Fruit fly (Drosophila melanogaster) whole organism, embryonic: Measurements from ENCODE around the gene disco.

Source experiments
- Atf3 ChIP-seq: fragments of 200-800 bp; sonication (Bioruptor generic); optimal IDR thresholded peaks from 3 replicates; lab custom pipeline; 2016; ENCODE audit warnings: missing biosample characterization, missing genetic modification characterization
- B-H1 ChIP-seq: fragments of 200-800 bp; sonication (Bioruptor generic); IDR thresholded peaks from 3 replicates; pipeline ENCODE4 v1.3.6; 2022; ENCODE audit warnings: missing biosample characterization, missing genetic modification characterization
- CG10147 ChIP-seq: fragments of 200-800 bp; sonication (Bioruptor generic); optimal IDR thresholded peaks from 2 replicates; lab custom pipeline; 2019; ENCODE audit warnings: missing biosample characterization, mild to moderate bottlenecking, missing genetic modification characterization, moderate library complexity
- CG10209 ChIP-seq: fragments of 200-800 bp; sonication (Bioruptor generic); optimal IDR thresholded peaks from 3 replicates; lab custom pipeline; 2017; ENCODE audit warnings: missing biosample characterization, mild to moderate bottlenecking, missing genetic modification characterization, missing genetic modification reagents
- CG13287 ChIP-seq: fragments of 200-800 bp; sonication (Bioruptor generic); IDR thresholded peaks from 2 replicates; pipeline ENCODE4 v1.3.6; 2022; ENCODE audit warnings: missing biosample characterization, missing genetic modification characterization; ENCODE audit not compliant: partially characterized antibody
- CG14441 ChIP-seq: fragments of 200-800 bp; sonication (Bioruptor generic); IDR thresholded peaks from 2 replicates; pipeline ENCODE4 v1.3.6; 2022; ENCODE audit warnings: missing biosample characterization, missing genetic modification characterization
- CG15601 ChIP-seq: fragments of 200-800 bp; sonication (Bioruptor generic); optimal IDR thresholded peaks from 3 replicates; lab custom pipeline; 2019; ENCODE audit warnings: missing biosample characterization, mild to moderate bottlenecking, missing genetic modification characterization, moderate library complexity
- CG17612 ChIP-seq: fragments of 200-800 bp; sonication (Bioruptor generic); IDR thresholded peaks from 2 replicates; pipeline ENCODE4 v1.3.6; 2022; ENCODE audit warnings: missing biosample characterization, missing genetic modification characterization
- CG1832 ChIP-seq: fragments of 200-800 bp; sonication (Bioruptor generic); optimal IDR thresholded peaks from 2 replicates; lab custom pipeline; 2017; ENCODE audit warnings: missing biosample characterization, mild to moderate bottlenecking, missing genetic modification characterization, inconsistent platforms
- CG31365 ChIP-seq: fragments of 200-800 bp; sonication (Bioruptor generic); optimal IDR thresholded peaks from 2 replicates; lab custom pipeline; 2018; ENCODE audit warnings: missing biosample characterization, mild to moderate bottlenecking, missing genetic modification characterization
- CG32532 ChIP-seq: fragments of 200-800 bp; sonication (Bioruptor generic); IDR thresholded peaks from 2 replicates; pipeline ENCODE4 v1.3.6; 2022; ENCODE audit warnings: missing biosample characterization, missing genetic modification characterization
- CG3281 ChIP-seq: fragments of 200-800 bp; sonication (Bioruptor generic); optimal IDR thresholded peaks from 3 replicates; lab custom pipeline; 2017; ENCODE audit warnings: missing biosample characterization, mild to moderate bottlenecking, missing genetic modification characterization
- CG34224 ChIP-seq: fragments of 200-800 bp; sonication (Bioruptor generic); IDR thresholded peaks from 3 replicates; pipeline ENCODE4 v1.3.6; 2022; ENCODE audit warnings: missing biosample characterization, missing genetic modification characterization; ENCODE audit not compliant: partially characterized antibody
- CG4360 ChIP-seq: fragments of 200-800 bp; sonication (Bioruptor generic); IDR thresholded peaks from 2 replicates; pipeline ENCODE4 v1.3.6; 2022; ENCODE audit warnings: missing biosample characterization, missing genetic modification characterization
- CG4707 ChIP-seq: fragments of 200-800 bp; sonication (Bioruptor generic); optimal IDR thresholded peaks from 2 replicates; lab custom pipeline; 2018; ENCODE audit warnings: missing biosample characterization, mild to moderate bottlenecking, missing genetic modification characterization, moderate library complexity
- CG5245 ChIP-seq: fragments of 200-800 bp; sonication (Bioruptor generic); optimal IDR thresholded peaks from 3 replicates; lab custom pipeline; 2016; ENCODE audit warnings: missing biosample characterization, missing genetic modification characterization
- CG5953 ChIP-seq: fragments of 200-800 bp; sonication (Bioruptor generic); IDR thresholded peaks from 2 replicates; pipeline ENCODE4 v1.3.6; 2022; ENCODE audit warnings: missing biosample characterization, missing genetic modification characterization
- CG8089 ChIP-seq: fragments of 200-800 bp; sonication (Bioruptor generic); optimal IDR thresholded peaks from 3 replicates; lab custom pipeline; 2016; ENCODE audit warnings: missing biosample characterization, missing genetic modification characterization
- CG8290 ChIP-seq, 3 experiments: fragments of 200-800 bp; sonication (Bioruptor generic); optimal IDR thresholded peaks; 2 replicates each; lab custom pipeline; 2016 to 2019; ENCODE audit warnings: missing biosample characterization in 3 of 3, missing genetic modification characterization in 3 of 3, mild to moderate bottlenecking in 2 of 3, moderate library complexity in 1 of 3
- Doc3 ChIP-seq: fragments of 200-800 bp; sonication (Bioruptor generic); IDR thresholded peaks from 3 replicates; pipeline ENCODE4 v1.3.6; 2022; ENCODE audit warnings: missing biosample characterization, missing genetic modification characterization; ENCODE audit not compliant: partially characterized antibody
- GATAe ChIP-seq: fragments of 200-800 bp; sonication (Bioruptor generic); conservative IDR thresholded peaks from 2 replicates; pipeline ENCODE4 v1.3.6; 2022; ENCODE audit warnings: missing biosample characterization, missing genetic modification characterization
- Max ChIP-seq: fragments of 200-800 bp; sonication (Bioruptor generic); optimal IDR thresholded peaks from 2 replicates; lab custom pipeline; 2016; ENCODE audit warnings: missing biosample characterization, mild to moderate bottlenecking, missing genetic modification characterization
- Med ChIP-seq: fragments of 200-800 bp; sonication (Bioruptor generic); peaks from one replicate; lab custom pipeline; 2016; ENCODE audit warnings: missing biosample characterization, missing genetic modification characterization, mild to moderate bottlenecking, inconsistent platforms, moderate library complexity
- Scr ChIP-seq: fragments of 200-800 bp; sonication (Bioruptor generic); IDR thresholded peaks from 2 replicates; pipeline ENCODE4 v1.3.6; 2022; ENCODE audit warnings: missing biosample characterization, missing genetic modification characterization; ENCODE audit not compliant: partially characterized antibody
- Trl ChIP-seq, 3 experiments: fragments of >200 bp in 2 of 3; fragments of 200-800 bp in 1 of 3; sonication (Bioruptor generic) in 1 of 3; optimal IDR thresholded peaks; 2 replicates in 1 of 3; 3 replicates in 2 of 3; lab custom pipeline; 2016 to 2017; ENCODE audit warnings: missing biosample characterization in 1 of 3, missing genetic modification characterization in 1 of 3
- Xrp1 ChIP-seq: fragments of 200-800 bp; sonication (Bioruptor generic); IDR thresholded peaks from 2 replicates; pipeline ENCODE4 v1.3.6; 2022; ENCODE audit warnings: missing biosample characterization, missing genetic modification characterization
- cg ChIP-seq: fragments of 200-800 bp; sonication (Bioruptor generic); optimal IDR thresholded peaks from 3 replicates; lab custom pipeline; 2019; ENCODE audit warnings: missing biosample characterization, mild to moderate bottlenecking, missing genetic modification characterization, moderate library complexity
- chinmo ChIP-seq: fragments of 200-800 bp; sonication (Bioruptor generic); IDR thresholded peaks from 4 replicates; pipeline ENCODE4 v1.3.6; 2022; ENCODE audit warnings: missing biosample characterization, missing genetic modification characterization; ENCODE audit not compliant: partially characterized antibody
- corto ChIP-seq: fragments of 200-800 bp; sonication (Bioruptor generic); optimal IDR thresholded peaks from 2 replicates; lab custom pipeline; 2016; ENCODE audit warnings: missing biosample characterization, mild to moderate bottlenecking, missing genetic modification characterization, moderate library complexity
- disco-r ChIP-seq: fragments of 200-800 bp; sonication (Bioruptor generic); optimal IDR thresholded peaks from 2 replicates; lab custom pipeline; 2016; ENCODE audit warnings: missing biosample characterization, missing genetic modification characterization
- dm ChIP-seq: fragments of 200-800 bp; sonication (Bioruptor generic); optimal IDR thresholded peaks from 3 replicates; lab custom pipeline; 2016; ENCODE audit warnings: missing biosample characterization, missing genetic modification characterization
- ewg ChIP-seq: fragments of 200-800 bp; sonication (Bioruptor generic); optimal IDR thresholded peaks from 3 replicates; lab custom pipeline; 2017; ENCODE audit warnings: mild to moderate bottlenecking, missing biosample characterization, missing genetic modification reagents, missing genetic modification characterization
- fd102C ChIP-seq: fragments of 200-800 bp; sonication (Bioruptor generic); optimal IDR thresholded peaks from 2 replicates; lab custom pipeline; 2018; ENCODE audit warnings: missing biosample characterization, mild to moderate bottlenecking, missing genetic modification characterization, moderate library complexity
- ftz-f1 ChIP-seq: fragments of 200-800 bp; sonication (Bioruptor generic); optimal IDR thresholded peaks from 2 replicates; lab custom pipeline; 2016; ENCODE audit warnings: missing biosample characterization, missing genetic modification characterization
- fu2 ChIP-seq: fragments of 200-800 bp; sonication (Bioruptor generic); optimal IDR thresholded peaks from 2 replicates; lab custom pipeline; 2016; ENCODE audit warnings: missing biosample characterization, missing genetic modification characterization
- hb ChIP-seq: fragments of 200-800 bp; sonication (Bioruptor generic); IDR thresholded peaks from 3 replicates; pipeline ENCODE4 v1.3.6; 2022; ENCODE audit warnings: missing biosample characterization, missing genetic modification characterization; ENCODE audit not compliant: partially characterized antibody
- hth ChIP-seq: fragments of >200 bp; optimal IDR thresholded peaks from 2 replicates; lab custom pipeline; 2017; ENCODE audit warnings: inconsistent platforms
- lilli ChIP-seq: fragments of 200-800 bp; sonication (Bioruptor generic); optimal IDR thresholded peaks from 3 replicates; lab custom pipeline; 2016; ENCODE audit warnings: missing biosample characterization, missing genetic modification characterization
- lola ChIP-seq, 3 experiments: fragments of >200 bp in 2 of 3; fragments of 200-800 bp in 1 of 3; sonication (Bioruptor generic) in 1 of 3; optimal IDR thresholded peaks; 2 replicates each; lab custom pipeline; 2017 to 2019; ENCODE audit warnings: missing biosample characterization in 3 of 3, missing genetic modification characterization in 3 of 3, mild to moderate bottlenecking in 1 of 3, moderate library complexity in 1 of 3
- lov ChIP-seq, 2 experiments: fragments of 200-800 bp in 1 of 2; fragments of >200 bp in 1 of 2; sonication (Bioruptor generic) in 1 of 2; IDR thresholded peaks in 1 of 2; optimal IDR thresholded peaks in 1 of 2; 2 replicates in 1 of 2; 3 replicates in 1 of 2; pipeline versions ENCODE4 v1.3.6 to Lab custom; 2017 to 2022; ENCODE audit warnings: missing biosample characterization in 1 of 2, missing genetic modification characterization in 1 of 2
- pnt ChIP-seq: fragments of 200-800 bp; sonication (Bioruptor generic); optimal IDR thresholded peaks from 3 replicates; lab custom pipeline; 2016; ENCODE audit warnings: missing biosample characterization, missing genetic modification characterization
- rib ChIP-seq: fragments of 200-800 bp; sonication (Bioruptor generic); IDR thresholded peaks from 2 replicates; pipeline ENCODE4 v1.3.6; 2022; ENCODE audit warnings: missing biosample characterization, missing genetic modification characterization
- trh ChIP-seq: fragments of 200-800 bp; sonication (Bioruptor generic); optimal IDR thresholded peaks from 2 replicates; lab custom pipeline; 2016; ENCODE audit warnings: missing biosample characterization, missing genetic modification characterization
- twi ChIP-seq: fragments of 200-800 bp; optimal IDR thresholded peaks from 2 replicates; lab custom pipeline; 2019; ENCODE audit warnings: missing biosample characterization, mild to moderate bottlenecking, missing genetic modification characterization, moderate library complexity
- usp ChIP-seq: fragments of >200 bp; optimal IDR thresholded peaks from 2 replicates; lab custom pipeline; 2017; ENCODE audit warnings: missing biosample characterization, missing genetic modification characterization
- wdn ChIP-seq: fragments of 200-800 bp; sonication (Bioruptor generic); IDR thresholded peaks from 2 replicates; pipeline ENCODE4 v1.3.6; 2022; ENCODE audit warnings: missing biosample characterization, missing genetic modification characterization
- zf30C ChIP-seq: fragments of 200-800 bp; sonication (Bioruptor generic); optimal IDR thresholded peaks from 3 replicates; lab custom pipeline; 2018; ENCODE audit warnings: missing biosample characterization, mild to moderate bottlenecking, missing genetic modification characterization

Gene disco

DNA sequence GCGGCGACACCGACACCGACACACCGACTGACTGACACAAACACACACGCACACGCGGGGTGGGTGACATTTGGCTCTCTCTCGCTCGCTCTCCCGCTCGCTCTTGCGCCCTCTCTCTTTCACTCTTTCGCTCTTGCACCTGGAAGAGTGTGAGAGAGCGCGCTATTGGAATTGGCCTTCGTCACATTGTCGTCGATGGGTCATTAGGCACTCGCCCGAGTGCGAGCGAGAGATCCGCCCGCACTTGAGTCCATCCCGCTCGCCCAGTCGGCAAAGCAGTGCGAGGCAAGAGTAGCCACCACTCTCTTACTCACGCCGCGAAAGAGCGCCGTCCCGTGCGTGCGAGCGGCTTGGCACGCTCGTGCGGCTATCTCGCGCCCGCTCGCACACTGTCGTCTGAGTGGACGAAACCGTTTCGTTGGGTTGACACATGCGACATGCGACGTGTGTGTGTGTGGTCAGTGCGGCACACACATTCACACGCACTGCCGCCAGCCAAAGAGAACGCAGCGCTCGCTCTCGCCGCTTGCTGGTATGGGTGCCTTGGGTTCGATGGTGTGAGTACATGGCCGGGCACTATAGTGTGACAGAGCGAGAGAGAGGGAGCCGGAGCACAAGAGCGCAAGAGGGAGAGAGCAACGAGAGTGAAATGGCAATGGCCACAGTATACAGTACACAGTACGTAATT is 424 bp upstream of the disco start (continued):
- TF ChIP-seq CG31365 (tag; lab: Kevin White, UChicago) (peak; percentile 96), lov (optimal IDR thresholded peaks at IDR 0.05; lab: Kevin White, UChicago) (no peak), lov (GFP tag; IDR thresholded peaks at IDR 0.05; lab: Robert Waterston, UW) (no peak), CG32532 (peak; percentile 60), Xrp1 (no peak), CG14441 (GFP tag; lab: Robert Waterston, UW) (no peak), rib (GFP tag; lab: Robert Waterston, UW) (peak; percentile 31; the same call in 1 of the 2 replicates), hb (GFP tag; lab: Robert Waterston, UW) (no peak), chinmo (GFP tag; lab: Robert Waterston, UW) (0 out of 4 replicates have a peak, but pooled peaks have one; percentile 55), dm (GFP tag; lab: Kevin White, UChicago) (no peak), hth (lab: Kevin White, UChicago) (no peak), usp (GFP tag; lab: Kevin White, UChicago) (no peak), GATAe (no peak), pnt (GFP tag; lab: Kevin White, UChicago) (no peak), CG13287 (peak; percentile 38; the same call in 1 of the 2 replicates), CG4707 (no peak), corto (GFP tag; lab: Kevin White, UChicago) (no peak), trh (GFP tag; lab: Kevin White, UChicago) (no peak), fd102C (GFP tag; lab: Kevin White, UChicago) (no peak), ftz-f1 (peak; percentile 93), CG34224 (GFP tag; lab: Robert Waterston, UW) (peak; percentile 44; the same call in 2 of the 3 replicates), CG5245 (no peak), twi (tag; lab: Kevin White, UChicago) (peak; percentile 14), Scr (GFP tag; lab: Robert Waterston, UW) (peak; percentile 13; the same call in 1 of the 2 replicates), Doc3 (GFP tag; lab: Robert Waterston, UW) (no peak), CG8290 (GFP tag; optimal IDR thresholded peaks at IDR 0.05; lab: Kevin White, UChicago) (no peak), CG8290 (tag; optimal IDR thresholded peaks at IDR 0.05; lab: Kevin White, UChicago) (peak in 1 of 2 experiments; percentile 0), B-H1 (GFP tag; lab: Robert Waterston, UW) (no peak), CG17612 (GFP tag; lab: Robert Waterston, UW) (no peak), ewg (GFP tag; lab: Kevin White, UChicago) (peak; percentile 22), Med (peak; percentile 79), CG1832 (peak; percentile 98), cg (GFP tag; lab: Kevin White, UChicago) (peak; percentile 95), CG8089 (no peak), disco-r (peak; percentile 69), CG5953 (GFP tag; lab: Robert Waterston, UW) (no peak), fu2 (GFP tag; lab: Kevin White, UChicago) (no peak), CG10147 (GFP tag; lab: Kevin White, UChicago) (no peak), CG3281 (no peak), CG4360 (GFP tag; lab: Robert Waterston, UW) (0 out of 2 replicates have a peak, but pooled peaks have one; percentile 8), Atf3 (GFP tag; lab: Kevin White, UChicago) (no peak), Trl (optimal IDR thresholded peaks at IDR 0.05; lab: Kevin White, UChicago) (peak; percentile 92 to 98), Trl (GFP tag; optimal IDR thresholded peaks at IDR 0.05; lab: Kevin White, UChicago) (no peak), lilli (GFP tag; lab: Kevin White, UChicago) (no peak), CG15601 (tag; lab: Kevin White, UChicago) (no peak), lola (GFP tag; optimal IDR thresholded peaks at IDR 0.05; lab: Kevin White, UChicago) (peak in 1 of 3 experiments; percentile 39), wdn (GFP tag; lab: Robert Waterston, UW) (no peak), Max (GFP tag; lab: Kevin White, UChicago) (no peak), zf30C (GFP tag; lab: Kevin White, UChicago) (no peak), CG10209 (GFP tag; lab: Kevin White, UChicago) (peak; percentile 47)
